Fruit fly (Drosophila melanogaster): ENCODE results near the gene IntS11.

dm6 chr3R:29771645-29772089 is 26.5 kb downstream of the IntS11 start:
- no peak for TF ChIP-seq h (optimal IDR thresholded peaks at IDR 0.05)
- no peak for TF ChIP-seq MESR4 (GFP tag; optimal IDR thresholded peaks at IDR 0.05)
- no peak for TF ChIP-seq row (GFP tag; IDR thresholded peaks at IDR 0.05)

Data from whole organism, embryonic.